Fruit fly (Drosophila melanogaster) whole organism, embryonic: ENCODE results near the gene CG14684.

Experiments
- CG1024 ChIP-seq: fragments of 200-800 bp; sonication (Bioruptor generic); IDR thresholded peaks from 2 replicates; pipeline ENCODE4 v1.3.6; 2022; ENCODE audit warnings: missing biosample characterization, missing genetic modification characterization
- CG12744 ChIP-seq: fragments of 200-800 bp; sonication (Bioruptor generic); optimal IDR thresholded peaks from 2 replicates; lab custom pipeline; 2016; ENCODE audit warnings: missing biosample characterization, missing genetic modification characterization
- CG13424 ChIP-seq: fragments of 200-800 bp; sonication (Bioruptor generic); optimal IDR thresholded peaks from 2 replicates; lab custom pipeline; 2019; ENCODE audit warnings: missing biosample characterization, mild to moderate bottlenecking, missing genetic modification characterization, moderate library complexity
- CG16813 ChIP-seq: fragments of 200-800 bp; sonication (Bioruptor generic); IDR thresholded peaks from 3 replicates; pipeline ENCODE4 v1.3.6; 2022; ENCODE audit warnings: missing biosample characterization, missing genetic modification characterization; ENCODE audit not compliant: partially characterized antibody
- CG17385 ChIP-seq: fragments of 200-800 bp; sonication (Bioruptor generic); optimal IDR thresholded peaks from 3 replicates; lab custom pipeline; 2018; ENCODE audit warnings: missing biosample characterization, mild to moderate bottlenecking, missing genetic modification characterization
- CG2129 ChIP-seq: fragments of 200-800 bp; sonication (Bioruptor generic); IDR thresholded peaks from 2 replicates; pipeline ENCODE4 v1.3.6; 2022; ENCODE audit warnings: missing biosample characterization, missing genetic modification characterization; ENCODE audit not compliant: partially characterized antibody
- CG34376 ChIP-seq: fragments of 200-800 bp; sonication (Bioruptor generic); optimal IDR thresholded peaks from 2 replicates; lab custom pipeline; 2018; ENCODE audit warnings: missing biosample characterization, mild to moderate bottlenecking, missing genetic modification characterization
- CG3838 ChIP-seq: fragments of 200-800 bp; sonication (Bioruptor generic); optimal IDR thresholded peaks from 3 replicates; lab custom pipeline; 2016; ENCODE audit warnings: missing biosample characterization, missing genetic modification characterization
- CG3995 ChIP-seq: fragments of 200-800 bp; sonication (Bioruptor generic); optimal IDR thresholded peaks from 3 replicates; lab custom pipeline; 2016; ENCODE audit warnings: missing biosample characterization, missing genetic modification characterization
- CG4424 ChIP-seq: fragments of 200-800 bp; sonication (Bioruptor generic); optimal IDR thresholded peaks from 3 replicates; lab custom pipeline; 2016; ENCODE audit warnings: missing biosample characterization, missing genetic modification characterization
- CG4854 ChIP-seq: fragments of 200-800 bp; sonication (Bioruptor generic); optimal IDR thresholded peaks from 2 replicates; lab custom pipeline; 2016; ENCODE audit warnings: missing biosample characterization, missing genetic modification characterization, inconsistent platforms
- CG5245 ChIP-seq: fragments of 200-800 bp; sonication (Bioruptor generic); optimal IDR thresholded peaks from 3 replicates; lab custom pipeline; 2016; ENCODE audit warnings: missing biosample characterization, missing genetic modification characterization
- CG8089 ChIP-seq: fragments of 200-800 bp; sonication (Bioruptor generic); optimal IDR thresholded peaks from 3 replicates; lab custom pipeline; 2016; ENCODE audit warnings: missing biosample characterization, missing genetic modification characterization
- CG9817 ChIP-seq: fragments of 200-800 bp; sonication (Bioruptor generic); optimal IDR thresholded peaks from 2 replicates; lab custom pipeline; 2018; ENCODE audit warnings: missing biosample characterization, mild to moderate bottlenecking, missing genetic modification characterization, moderate library complexity
- CG9932 ChIP-seq: fragments of 200-800 bp; sonication (Bioruptor generic); IDR thresholded peaks from 2 replicates; pipeline ENCODE4 v1.3.6; 2022; ENCODE audit warnings: missing biosample characterization, missing genetic modification characterization
- Dref ChIP-seq: fragments of 200-800 bp; sonication (Bioruptor generic); IDR thresholded peaks from 2 replicates; pipeline ENCODE4 v1.3.6; 2022; ENCODE audit warnings: missing biosample characterization, missing genetic modification characterization
- HLH4C ChIP-seq: fragments of 200-800 bp; sonication (Bioruptor generic); IDR thresholded peaks from 3 replicates; pipeline ENCODE4 v1.3.6; 2022; ENCODE audit warnings: missing biosample characterization, missing genetic modification characterization; ENCODE audit not compliant: partially characterized antibody
- Hsf ChIP-seq: fragments of 200-800 bp; sonication (Bioruptor generic); optimal IDR thresholded peaks from 3 replicates; lab custom pipeline; 2016; ENCODE audit warnings: missing biosample characterization, missing genetic modification characterization
- Myb ChIP-seq: fragments of 200-800 bp; sonication (Bioruptor generic); optimal IDR thresholded peaks from 2 replicates; lab custom pipeline; 2016; ENCODE audit warnings: missing biosample characterization, missing genetic modification characterization
- Neu2 ChIP-seq: fragments of 200-800 bp; sonication (Bioruptor generic); optimal IDR thresholded peaks from 3 replicates; lab custom pipeline; 2016; ENCODE audit warnings: missing biosample characterization, missing genetic modification characterization, borderline replicate concordance
- Scr ChIP-seq: fragments of 200-800 bp; sonication (Bioruptor generic); IDR thresholded peaks from 2 replicates; pipeline ENCODE4 v1.3.6; 2022; ENCODE audit warnings: missing biosample characterization, missing genetic modification characterization; ENCODE audit not compliant: partially characterized antibody
- Sox100B ChIP-seq: fragments of 200-800 bp; sonication (Bioruptor generic); optimal IDR thresholded peaks from 3 replicates; lab custom pipeline; 2018; ENCODE audit warnings: missing biosample characterization, mild to moderate bottlenecking, missing genetic modification characterization
- YL-1 ChIP-seq: fragments of 200-800 bp; sonication (Bioruptor generic); optimal IDR thresholded peaks from 3 replicates; lab custom pipeline; 2017; ENCODE audit warnings: missing biosample characterization, mild to moderate bottlenecking, missing genetic modification characterization
- amos ChIP-seq: fragments of 200-800 bp; sonication (Bioruptor generic); IDR thresholded peaks from 2 replicates; pipeline ENCODE4 v1.3.6; 2022; ENCODE audit warnings: missing biosample characterization, missing genetic modification characterization; ENCODE audit not compliant: partially characterized antibody
- cato ChIP-seq: fragments of 200-800 bp; sonication (Bioruptor generic); optimal IDR thresholded peaks from 2 replicates; lab custom pipeline; 2016; ENCODE audit warnings: missing biosample characterization, missing genetic modification characterization, borderline replicate concordance
- dan ChIP-seq: fragments of 200-800 bp; sonication (Bioruptor generic); IDR thresholded peaks from 2 replicates; pipeline ENCODE4 v1.3.6; 2022; ENCODE audit warnings: missing biosample characterization, missing genetic modification characterization
- ftz-f1 ChIP-seq: fragments of 200-800 bp; sonication (Bioruptor generic); optimal IDR thresholded peaks from 2 replicates; lab custom pipeline; 2016; ENCODE audit warnings: missing biosample characterization, missing genetic modification characterization
- gce ChIP-seq: fragments of 200-800 bp; sonication (Bioruptor generic); IDR thresholded peaks from 3 replicates; pipeline ENCODE4 v1.3.6; 2022; ENCODE audit warnings: missing biosample characterization, missing genetic modification characterization
- gem ChIP-seq: fragments of 200-800 bp; sonication (Bioruptor generic); optimal IDR thresholded peaks from 2 replicates; lab custom pipeline; 2019; ENCODE audit warnings: missing biosample characterization, mild to moderate bottlenecking, missing genetic modification characterization, moderate library complexity
- hbn ChIP-seq: fragments of 200-800 bp; sonication (Bioruptor generic); IDR thresholded peaks from 2 replicates; pipeline ENCODE4 v1.3.6; 2022; ENCODE audit warnings: missing biosample characterization, missing genetic modification characterization; ENCODE audit not compliant: partially characterized antibody
- hkb ChIP-seq, 2 experiments: fragments of 200-800 bp in 1 of 2; fragments of >200 bp in 1 of 2; sonication (Bioruptor generic) in 1 of 2; IDR thresholded peaks in 1 of 2; optimal IDR thresholded peaks in 1 of 2; 2 replicates each; pipeline versions ENCODE4 v1.3.6 to Lab custom; 2017 to 2022; ENCODE audit warnings: missing biosample characterization in 1 of 2, missing genetic modification characterization in 1 of 2
- hth ChIP-seq: fragments of >200 bp; optimal IDR thresholded peaks from 2 replicates; lab custom pipeline; 2017; ENCODE audit warnings: inconsistent platforms
- inv ChIP-seq: fragments of 200-800 bp; sonication (Bioruptor generic); IDR thresholded peaks from 2 replicates; pipeline ENCODE4 v1.3.6; 2022; ENCODE audit warnings: missing biosample characterization, missing genetic modification characterization; ENCODE audit not compliant: partially characterized antibody
- lov ChIP-seq, 2 experiments: fragments of 200-800 bp in 1 of 2; fragments of >200 bp in 1 of 2; sonication (Bioruptor generic) in 1 of 2; IDR thresholded peaks in 1 of 2; optimal IDR thresholded peaks in 1 of 2; 2 replicates in 1 of 2; 3 replicates in 1 of 2; pipeline versions ENCODE4 v1.3.6 to Lab custom; 2017 to 2022; ENCODE audit warnings: missing biosample characterization in 1 of 2, missing genetic modification characterization in 1 of 2
- nerfin-2 ChIP-seq: fragments of 200-800 bp; sonication (Bioruptor generic); IDR thresholded peaks from 2 replicates; pipeline ENCODE4 v1.3.6; 2022; ENCODE audit warnings: missing biosample characterization, missing genetic modification characterization; ENCODE audit not compliant: partially characterized antibody
- pfk ChIP-seq: fragments of 200-800 bp; sonication (Bioruptor generic); optimal IDR thresholded peaks from 2 replicates; lab custom pipeline; 2018; ENCODE audit warnings: missing biosample characterization, mild to moderate bottlenecking, missing genetic modification characterization, moderate library complexity
- pho ChIP-seq: fragments of 200-800 bp; sonication (Bioruptor generic); optimal IDR thresholded peaks from 2 replicates; lab custom pipeline; 2016; ENCODE audit warnings: missing biosample characterization, missing genetic modification characterization
- pzg ChIP-seq: fragments of 200-800 bp; sonication (Bioruptor generic); optimal IDR thresholded peaks from 3 replicates; lab custom pipeline; 2018; ENCODE audit warnings: missing biosample characterization, mild to moderate bottlenecking, missing genetic modification characterization, moderate library complexity
- ranshi ChIP-seq: fragments of 200-800 bp; sonication (Bioruptor generic); IDR thresholded peaks from 2 replicates; pipeline ENCODE4 v1.3.6; 2022; ENCODE audit warnings: missing biosample characterization, missing genetic modification characterization
- rib ChIP-seq: fragments of 200-800 bp; sonication (Bioruptor generic); IDR thresholded peaks from 2 replicates; pipeline ENCODE4 v1.3.6; 2022; ENCODE audit warnings: missing biosample characterization, missing genetic modification characterization
- salm ChIP-seq: fragments of 200-800 bp; sonication (Bioruptor generic); optimal IDR thresholded peaks from 2 replicates; lab custom pipeline; 2018; ENCODE audit warnings: missing biosample characterization, mild to moderate bottlenecking, missing genetic modification characterization
- sens-2 ChIP-seq: fragments of 200-800 bp; sonication (Bioruptor generic); IDR thresholded peaks from 2 replicates; pipeline ENCODE4 v1.3.6; 2022; ENCODE audit warnings: missing biosample characterization, missing genetic modification characterization
- sna ChIP-seq: fragments of 200-800 bp; sonication (Bioruptor generic); IDR thresholded peaks from 2 replicates; pipeline ENCODE4 v1.3.6; 2022; ENCODE audit warnings: missing biosample characterization, missing genetic modification characterization; ENCODE audit not compliant: partially characterized antibody
- so ChIP-seq: fragments of 200-800 bp; sonication (Bioruptor generic); IDR thresholded peaks from 3 replicates; pipeline ENCODE4 v1.3.6; 2022; ENCODE audit warnings: missing biosample characterization, missing genetic modification characterization
- stwl ChIP-seq: fragments of 200-800 bp; sonication (Bioruptor generic); optimal IDR thresholded peaks from 3 replicates; lab custom pipeline; 2018; ENCODE audit warnings: missing biosample characterization, mild to moderate bottlenecking, missing genetic modification characterization, moderate library complexity
- trem ChIP-seq: fragments of 200-800 bp; optimal IDR thresholded peaks from 3 replicates; lab custom pipeline; 2019; ENCODE audit warnings: missing biosample characterization, mild to moderate bottlenecking, missing genetic modification characterization, moderate library complexity
- ttk ChIP-seq: fragments of 200-800 bp; sonication (Bioruptor generic); IDR thresholded peaks from 2 replicates; pipeline ENCODE4 v2.1.2; 2022; ENCODE audit warnings: missing biosample characterization, missing genetic modification characterization
- vfl ChIP-seq: fragments of 200-800 bp; sonication (Bioruptor generic); optimal IDR thresholded peaks from 2 replicates; lab custom pipeline; 2016; ENCODE audit warnings: missing biosample characterization, missing genetic modification characterization
- vnd ChIP-seq: fragments of 200-800 bp; sonication (Bioruptor generic); IDR thresholded peaks from 3 replicates; pipeline ENCODE4 v1.3.6; 2022; ENCODE audit warnings: missing biosample characterization, missing genetic modification characterization; ENCODE audit not compliant: partially characterized antibody

CG14684 gene

dm6 chr3R:10708169-10708568 lies 1.4 kb downstream of the CG14684 start, which contains the start of gene CG31278 (continued):
- TF ChIP-seq CG2129 (GFP tag; lab: Robert Waterston, UW) (peak; percentile 64), CG4424 (GFP tag; lab: Kevin White, UChicago) (no peak), Hsf (GFP tag; lab: Kevin White, UChicago) (no peak), CG5245 (GFP tag; lab: Kevin White, UChicago) (no peak), Dref (GFP tag; lab: Robert Waterston, UW) (peak; percentile 83), hbn (peak; percentile 74), salm (tag; lab: Kevin White, UChicago) (no peak), CG34376 (GFP tag; lab: Kevin White, UChicago) (no peak), so (GFP tag; lab: Robert Waterston, UW) (no peak), HLH4C (GFP tag; lab: Robert Waterston, UW) (peak; percentile 64), Neu2 (GFP tag; lab: Kevin White, UChicago) (no peak), cato (no peak), CG3995 (GFP tag; lab: Kevin White, UChicago) (peak; percentile 24), lov (optimal IDR thresholded peaks at IDR 0.05; lab: Kevin White, UChicago) (no peak), lov (GFP tag; IDR thresholded peaks at IDR 0.05; lab: Robert Waterston, UW) (no peak), CG1024 (GFP tag; lab: Robert Waterston, UW) (no peak), pzg (GFP tag; lab: Kevin White, UChicago) (peak; percentile 79), hth (no peak), CG9932 (GFP tag; lab: Robert Waterston, UW) (no peak), CG12744 (GFP tag; lab: Kevin White, UChicago) (no peak), pho (GFP tag; lab: Kevin White, UChicago) (no peak), Myb (GFP tag; lab: Kevin White, UChicago) (no peak), sna (GFP tag; lab: Robert Waterston, UW) (peak; percentile 78; the same call in 1 of the 2 replicates), dan (GFP tag; lab: Robert Waterston, UW) (no peak), vfl (GFP tag; lab: Kevin White, UChicago) (no peak), CG8089 (GFP tag; lab: Kevin White, UChicago) (no peak), gce (GFP tag; lab: Robert Waterston, UW) (no peak), ftz-f1 (no peak), pfk (GFP tag; lab: Kevin White, UChicago) (no peak), vnd (GFP tag; lab: Robert Waterston, UW) (peak; percentile 64; the same call in 2 of the 3 replicates), rib (no peak), ttk (GFP tag; lab: Robert Waterston, UW) (no peak), CG4854 (GFP tag; lab: Kevin White, UChicago) (no peak), nerfin-2 (GFP tag; lab: Robert Waterston, UW) (peak; percentile 39; the same call in 1 of the 2 replicates), gem (no peak), ranshi (no peak), sens-2 (GFP tag; lab: Robert Waterston, UW) (no peak), hkb (optimal IDR thresholded peaks at IDR 0.05; lab: Kevin White, UChicago) (no peak), hkb (GFP tag; IDR thresholded peaks at IDR 0.05; lab: Robert Waterston, UW) (no peak), Scr (GFP tag; lab: Robert Waterston, UW) (peak; percentile 83), Sox100B (no peak), CG16813 (GFP tag; lab: Robert Waterston, UW) (peak; percentile 74), stwl (peak; percentile 83), trem (tag; lab: Kevin White, UChicago) (peak; percentile 33), amos (GFP tag; lab: Robert Waterston, UW) (peak; percentile 84), CG17385 (GFP tag; lab: Kevin White, UChicago) (no peak), YL-1 (GFP tag; lab: Kevin White, UChicago) (no peak), CG3838 (GFP tag; lab: Kevin White, UChicago) (no peak), inv (GFP tag; lab: Robert Waterston, UW) (peak; percentile 54; the same call in 1 of the 2 replicates), CG13424 (tag; lab: Kevin White, UChicago) (no peak), CG9817 (tag; lab: Kevin White, UChicago) (no peak)
